Fruit fly (Drosophila melanogaster): Measurements from ENCODE around the gene CG9356.

CG9356 gene

DNA sequence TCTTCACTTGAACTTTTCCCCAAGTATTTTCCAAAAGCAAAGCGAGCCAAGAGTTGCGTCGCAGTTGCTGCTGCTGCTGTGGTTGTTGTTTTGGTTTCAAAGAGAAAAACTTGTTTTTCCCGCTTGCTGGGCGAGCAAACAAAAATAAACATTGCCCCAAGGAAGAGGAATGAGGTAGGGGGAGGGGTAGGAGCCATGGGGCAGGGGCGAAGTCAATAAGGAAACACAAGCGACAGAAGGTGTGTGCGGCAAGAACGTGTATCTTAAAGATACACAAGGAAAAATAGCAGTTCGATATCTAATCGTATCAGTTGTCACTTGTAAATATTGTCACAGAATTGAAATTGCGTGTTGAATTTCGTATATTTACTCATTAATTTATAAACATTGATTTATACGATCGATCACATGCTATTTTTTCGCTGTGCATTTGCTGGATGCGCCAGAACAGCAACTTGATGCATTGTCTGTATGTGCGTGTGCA lies 10.5 kb downstream of the CG9356 start (continued):
- TF ChIP-seq Antp (GFP tag; optimal IDR thresholded peaks at IDR 0.05) (peak; percentile 24), Taf1 (GFP tag; IDR thresholded peaks at IDR 0.05) (no peak), Dll (GFP tag; IDR thresholded peaks at IDR 0.05; ENCODE audit: partially characterized antibody) (no peak), CG2875 (GFP tag; optimal IDR thresholded peaks at IDR 0.05) (peak; percentile 70), hbn (GFP tag; IDR thresholded peaks at IDR 0.05; ENCODE audit: partially characterized antibody) (no peak), kah (GFP tag; optimal IDR thresholded peaks at IDR 0.05) (peak; percentile 64), CG7786 (GFP tag; optimal IDR thresholded peaks at IDR 0.05) (no peak), CG1832 (GFP tag; optimal IDR thresholded peaks at IDR 0.05) (no peak), Aef1 (GFP tag; IDR thresholded peaks at IDR 0.05) (no peak), ttk (GFP tag; IDR thresholded peaks at IDR 0.05) (peak; percentile 54; the same call in 1 of the 2 replicates), CG17385 (GFP tag; optimal IDR thresholded peaks at IDR 0.05) (peak; percentile 76), bsh (GFP tag; optimal IDR thresholded peaks at IDR 0.05) (peak; percentile 89 to 95), CG5245 (GFP tag; optimal IDR thresholded peaks at IDR 0.05) (peak; percentile 48), bigmax (GFP tag; optimal IDR thresholded peaks at IDR 0.05) (no peak), CG7357 (GFP tag; IDR thresholded peaks at IDR 0.05) (no peak), Jarid2 (GFP tag; optimal IDR thresholded peaks at IDR 0.05) (no peak), CG9609 (GFP tag; optimal IDR thresholded peaks at IDR 0.05) (peak; percentile 7), insv (GFP tag; optimal IDR thresholded peaks at IDR 0.05) (no peak), Optix (GFP tag; IDR thresholded peaks at IDR 0.05) (0 out of 3 replicates have a peak, but pooled peaks have one; percentile 35), CG8765 (GFP tag; IDR thresholded peaks at IDR 0.05) (no peak; the same call in 1 of the 2 replicates), Tbp (GFP tag; optimal IDR thresholded peaks at IDR 0.05) (no peak), Lhr (GFP tag; optimal IDR thresholded peaks at IDR 0.05) (peak; percentile 56), dpn (GFP tag; optimal IDR thresholded peaks at IDR 0.05) (peak; percentile 11 to 66), odd (GFP tag; optimal IDR thresholded peaks at IDR 0.05) (peak; percentile 72), dm (GFP tag; optimal IDR thresholded peaks at IDR 0.05) (no peak), CG4617 (GFP tag; optimal IDR thresholded peaks at IDR 0.05; ENCODE audit: borderline replicate concordance) (peak; percentile 14), Drgx (GFP tag; IDR thresholded peaks at IDR 0.05) (peak; percentile 97), vnd (GFP tag; IDR thresholded peaks at IDR 0.05; ENCODE audit: partially characterized antibody) (no peak), Dek (tag; optimal IDR thresholded peaks at IDR 0.05) (peak; percentile 36), CG17361 (GFP tag; IDR thresholded peaks at IDR 0.05) (peak; percentile 67), Dbx (GFP tag; IDR thresholded peaks at IDR 0.05) (peak; percentile 35; the same call in 1 of the 3 replicates), oc (tag; optimal IDR thresholded peaks at IDR 0.05) (peak; percentile 66), CG11560 (tag; IDR thresholded peaks at IDR 0.05) (no peak), rib (GFP tag; IDR thresholded peaks at IDR 0.05) (peak; percentile 29; the same call in 1 of the 2 replicates), CG11398 (GFP tag; optimal IDR thresholded peaks at IDR 0.05) (peak; percentile 7), CG13775 (GFP tag; optimal IDR thresholded peaks at IDR 0.05) (peak; percentile 67), fru (optimal IDR thresholded peaks at IDR 0.05) (no peak), wdn (GFP tag; IDR thresholded peaks at IDR 0.05) (no peak), Dip3 (GFP tag; optimal IDR thresholded peaks at IDR 0.05) (no peak), CG42726 (GFP tag; IDR thresholded peaks at IDR 0.05; ENCODE audit: partially characterized antibody) (no peak), Sry-δ (GFP tag; optimal IDR thresholded peaks at IDR 0.05) (no peak), Opbp (GFP tag; IDR thresholded peaks at IDR 0.05; ENCODE audit: partially characterized antibody) (no peak), ems (GFP tag; optimal IDR thresholded peaks at IDR 0.05) (peak; percentile 37), HLHmδ (GFP tag; optimal IDR thresholded peaks at IDR 0.05) (no peak), CG12071 (GFP tag; optimal IDR thresholded peaks at IDR 0.05) (peak; percentile 65), D (optimal IDR thresholded peaks at IDR 0.05) (no peak), D (GFP tag; optimal IDR thresholded peaks at IDR 0.05) (peak; percentile 80), az2 (GFP tag; optimal IDR thresholded peaks at IDR 0.05) (peak; percentile 70), Ets65A (GFP tag) (no peak), Oli (tag; optimal IDR thresholded peaks at IDR 0.05) (peak; percentile 69), CG32772 (GFP tag; IDR thresholded peaks at IDR 0.05) (peak; percentile 49; the same call in 1 of the 2 replicates)

Measured in whole organism, embryonic.